Fruit fly (Drosophila melanogaster) whole organism, embryonic: ENCODE data around the gene CG15643.

Source experiments
- Abd-B ChIP-seq: fragments of 200-800 bp; sonication (Bioruptor generic); optimal IDR thresholded peaks from 2 replicates; lab custom pipeline; 2018; ENCODE audit warnings: missing biosample characterization, mild to moderate bottlenecking, missing genetic modification characterization, moderate library complexity
- Aef1 ChIP-seq: fragments of 200-800 bp; sonication (Bioruptor generic); IDR thresholded peaks from 3 replicates; pipeline ENCODE4 v1.3.6; 2022; ENCODE audit warnings: missing biosample characterization, missing genetic modification characterization
- Awh ChIP-seq: fragments of 200-800 bp; sonication (Bioruptor generic); IDR thresholded peaks from 2 replicates; pipeline ENCODE4, ENCODE4 v1.3.6; 2022; ENCODE audit warnings: missing biosample characterization, missing genetic modification characterization
- C15 ChIP-seq: fragments of 200-800 bp; sonication (Bioruptor generic); IDR thresholded peaks from 3 replicates; pipeline ENCODE4 v1.3.6; 2022; ENCODE audit warnings: missing biosample characterization, missing genetic modification characterization
- CG13123 ChIP-seq: fragments of 200-800 bp; sonication (Bioruptor generic); optimal IDR thresholded peaks from 2 replicates; lab custom pipeline; 2016; ENCODE audit warnings: missing biosample characterization, missing genetic modification characterization
- CG13296 ChIP-seq: fragments of 200-800 bp; sonication (Bioruptor generic); optimal IDR thresholded peaks from 3 replicates; lab custom pipeline; 2018; ENCODE audit warnings: missing biosample characterization, mild to moderate bottlenecking, missing genetic modification characterization
- CG14050 ChIP-seq: fragments of 200-800 bp; sonication (Bioruptor generic); IDR thresholded peaks from 3 replicates; pipeline ENCODE4 v1.3.6; 2022; ENCODE audit warnings: missing biosample characterization, missing genetic modification characterization
- CG14860 ChIP-seq: fragments of 200-800 bp; sonication (Bioruptor generic); IDR thresholded peaks from 3 replicates; pipeline ENCODE4 v1.3.6; 2022; ENCODE audit warnings: missing biosample characterization, missing genetic modification characterization; ENCODE audit not compliant: partially characterized antibody
- CG17612 ChIP-seq: fragments of 200-800 bp; sonication (Bioruptor generic); IDR thresholded peaks from 2 replicates; pipeline ENCODE4 v1.3.6; 2022; ENCODE audit warnings: missing biosample characterization, missing genetic modification characterization
- CG18262 ChIP-seq: fragments of 200-800 bp; optimal IDR thresholded peaks from 3 replicates; lab custom pipeline; 2019; ENCODE audit warnings: missing biosample characterization, mild to moderate bottlenecking, missing genetic modification characterization, moderate library complexity
- CG2120 ChIP-seq: fragments of 200-800 bp; sonication (Bioruptor generic); optimal IDR thresholded peaks from 3 replicates; lab custom pipeline; 2016; ENCODE audit warnings: missing biosample characterization, missing genetic modification characterization
- CG3407 ChIP-seq: fragments of 200-800 bp; sonication (Bioruptor generic); optimal IDR thresholded peaks from 2 replicates; lab custom pipeline; 2018; ENCODE audit warnings: missing biosample characterization, mild to moderate bottlenecking, missing genetic modification characterization
- CG34224 ChIP-seq: fragments of 200-800 bp; sonication (Bioruptor generic); IDR thresholded peaks from 3 replicates; pipeline ENCODE4 v1.3.6; 2022; ENCODE audit warnings: missing biosample characterization, missing genetic modification characterization; ENCODE audit not compliant: partially characterized antibody
- CG4404 ChIP-seq: fragments of 200-800 bp; sonication (Bioruptor generic); IDR thresholded peaks from 2 replicates; pipeline ENCODE4 v1.3.6; 2022; ENCODE audit warnings: missing biosample characterization, missing genetic modification characterization
- CG4707 ChIP-seq: fragments of 200-800 bp; sonication (Bioruptor generic); optimal IDR thresholded peaks from 2 replicates; lab custom pipeline; 2018; ENCODE audit warnings: missing biosample characterization, mild to moderate bottlenecking, missing genetic modification characterization, moderate library complexity
- CG5953 ChIP-seq: fragments of 200-800 bp; sonication (Bioruptor generic); IDR thresholded peaks from 2 replicates; pipeline ENCODE4 v1.3.6; 2022; ENCODE audit warnings: missing biosample characterization, missing genetic modification characterization
- CG6654 ChIP-seq: fragments of 200-800 bp; sonication (Bioruptor generic); optimal IDR thresholded peaks from 2 replicates; lab custom pipeline; 2017; ENCODE audit warnings: missing biosample characterization, mild to moderate bottlenecking, missing genetic modification characterization
- Camta ChIP-seq: fragments of 200-800 bp; sonication (Bioruptor generic); optimal IDR thresholded peaks from 2 replicates; lab custom pipeline; 2016; ENCODE audit warnings: missing biosample characterization, missing genetic modification characterization
- CkIIα-i1 ChIP-seq: fragments of 200-800 bp; sonication (Bioruptor generic); IDR thresholded peaks from 2 replicates; pipeline ENCODE4 v1.3.6; 2022; ENCODE audit warnings: missing biosample characterization, missing genetic modification characterization
- Dfd ChIP-seq, 2 experiments: fragments of >200 bp; optimal IDR thresholded peaks; 2 replicates each; lab custom pipeline; 2017; ENCODE audit warnings: missing biosample characterization in 2 of 2, missing genetic modification characterization in 2 of 2
- Eip74EF ChIP-seq, 2 experiments: fragments of 200-800 bp in 1 of 2; fragments of >200 bp in 1 of 2; sonication (Bioruptor generic) in 1 of 2; optimal IDR thresholded peaks; 2 replicates each; lab custom pipeline; 2017 to 2019; ENCODE audit warnings: missing biosample characterization in 2 of 2, missing genetic modification characterization in 2 of 2, mild to moderate bottlenecking in 1 of 2, moderate library complexity in 1 of 2
- Fer2 ChIP-seq: fragments of 200-800 bp; sonication (Bioruptor generic); optimal IDR thresholded peaks from 2 replicates; lab custom pipeline; 2018; ENCODE audit warnings: missing biosample characterization, mild to moderate bottlenecking, missing genetic modification characterization, moderate library complexity
- HmgZ ChIP-seq: fragments of 200-800 bp; sonication (Bioruptor generic); optimal IDR thresholded peaks from 2 replicates; lab custom pipeline; 2018; ENCODE audit warnings: missing biosample characterization, mild to moderate bottlenecking, missing genetic modification characterization
- Hmx ChIP-seq: fragments of 200-800 bp; sonication (Bioruptor generic); optimal IDR thresholded peaks from 2 replicates; lab custom pipeline; 2016; ENCODE audit warnings: missing biosample characterization, missing genetic modification characterization
- Hr3 ChIP-seq: fragments of 200-800 bp; sonication (Bioruptor generic); optimal IDR thresholded peaks from 3 replicates; lab custom pipeline; 2016; ENCODE audit warnings: missing biosample characterization, missing genetic modification characterization
- MBD-R2 ChIP-seq: fragments of 200-800 bp; sonication (Bioruptor generic); IDR thresholded peaks from 2 replicates; pipeline ENCODE4 v1.3.6; 2022; ENCODE audit warnings: missing biosample characterization, missing genetic modification characterization
- Mad ChIP-seq: fragments of 200-800 bp; sonication (Bioruptor generic); optimal IDR thresholded peaks from 2 replicates; lab custom pipeline; 2016; ENCODE audit warnings: missing biosample characterization, missing genetic modification characterization
- Myb ChIP-seq: fragments of 200-800 bp; sonication (Bioruptor generic); optimal IDR thresholded peaks from 2 replicates; lab custom pipeline; 2016; ENCODE audit warnings: missing biosample characterization, missing genetic modification characterization
- Nf-YB ChIP-seq: fragments of 200-800 bp; sonication (Bioruptor generic); optimal IDR thresholded peaks from 3 replicates; lab custom pipeline; 2019; ENCODE audit warnings: missing biosample characterization, mild to moderate bottlenecking, missing genetic modification characterization, moderate library complexity
- Pdp1 ChIP-seq, 2 experiments: fragments of 200-800 bp; sonication (Bioruptor generic); optimal IDR thresholded peaks; 3 replicates each; lab custom pipeline; 2016; ENCODE audit warnings: missing biosample characterization in 2 of 2, missing genetic modification characterization in 2 of 2, mild to moderate bottlenecking in 1 of 2, moderate library complexity in 1 of 2
- Rx ChIP-seq: fragments of 200-800 bp; sonication (Bioruptor generic); IDR thresholded peaks from 2 replicates; pipeline ENCODE4 v1.3.6; 2022; ENCODE audit warnings: missing biosample characterization, missing genetic modification characterization
- Scr ChIP-seq: fragments of 200-800 bp; sonication (Bioruptor generic); IDR thresholded peaks from 2 replicates; pipeline ENCODE4 v1.3.6; 2022; ENCODE audit warnings: missing biosample characterization, missing genetic modification characterization; ENCODE audit not compliant: partially characterized antibody
- Sin3A ChIP-seq: fragments of >200 bp; optimal IDR thresholded peaks from 2 replicates; lab custom pipeline; 2018
- Ssrp ChIP-seq: fragments of 200-800 bp; sonication (Bioruptor generic); optimal IDR thresholded peaks from 2 replicates; lab custom pipeline; 2018; ENCODE audit warnings: missing biosample characterization, mild to moderate bottlenecking, missing genetic modification characterization, moderate library complexity
- Xbp1 ChIP-seq: fragments of 200-800 bp; sonication (Bioruptor generic); optimal IDR thresholded peaks from 3 replicates; lab custom pipeline; 2016; ENCODE audit warnings: missing biosample characterization, mild to moderate bottlenecking, missing genetic modification characterization
- ab ChIP-seq: fragments of 200-800 bp; sonication (Bioruptor generic); optimal IDR thresholded peaks from 2 replicates; lab custom pipeline; 2016; ENCODE audit warnings: missing biosample characterization, missing genetic modification characterization
- bbx ChIP-seq: fragments of 200-800 bp; sonication (Bioruptor generic); IDR thresholded peaks from 2 replicates; pipeline ENCODE4 v1.3.6; 2022; ENCODE audit warnings: missing biosample characterization, missing genetic modification characterization; ENCODE audit not compliant: partially characterized antibody
- chinmo ChIP-seq: fragments of 200-800 bp; sonication (Bioruptor generic); IDR thresholded peaks from 4 replicates; pipeline ENCODE4 v1.3.6; 2022; ENCODE audit warnings: missing biosample characterization, missing genetic modification characterization; ENCODE audit not compliant: partially characterized antibody
- dmrt11E ChIP-seq: fragments of 200-800 bp; sonication (Bioruptor generic); optimal IDR thresholded peaks from 3 replicates; lab custom pipeline; 2018; ENCODE audit warnings: missing biosample characterization, mild to moderate bottlenecking, missing genetic modification characterization, moderate library complexity
- ems ChIP-seq: fragments of 200-800 bp; sonication (Bioruptor generic); optimal IDR thresholded peaks from 3 replicates; lab custom pipeline; 2016; ENCODE audit warnings: missing biosample characterization, missing genetic modification characterization
- fru ChIP-seq: fragments of >200 bp; optimal IDR thresholded peaks from 2 replicates; lab custom pipeline; 2017
- fu2 ChIP-seq: fragments of 200-800 bp; sonication (Bioruptor generic); optimal IDR thresholded peaks from 2 replicates; lab custom pipeline; 2016; ENCODE audit warnings: missing biosample characterization, missing genetic modification characterization
- gro ChIP-seq: fragments of 200-800 bp; sonication (Bioruptor generic); optimal IDR thresholded peaks from 2 replicates; lab custom pipeline; 2016; ENCODE audit warnings: missing biosample characterization, missing genetic modification characterization
- ken ChIP-seq: fragments of 200-800 bp; sonication (Bioruptor generic); IDR thresholded peaks from 3 replicates; pipeline ENCODE4 v1.3.6; 2022; ENCODE audit warnings: missing biosample characterization, missing genetic modification characterization
- pros ChIP-seq: fragments of 200-800 bp; sonication (Bioruptor generic); optimal IDR thresholded peaks from 3 replicates; lab custom pipeline; 2019; ENCODE audit warnings: missing biosample characterization, mild to moderate bottlenecking, missing genetic modification characterization, moderate library complexity
- scrt ChIP-seq: fragments of 200-800 bp; sonication (Bioruptor generic); optimal IDR thresholded peaks from 2 replicates; lab custom pipeline; 2018; ENCODE audit warnings: missing biosample characterization, mild to moderate bottlenecking, missing genetic modification characterization, moderate library complexity
- stwl ChIP-seq: fragments of 200-800 bp; sonication (Bioruptor generic); optimal IDR thresholded peaks from 3 replicates; lab custom pipeline; 2018; ENCODE audit warnings: missing biosample characterization, mild to moderate bottlenecking, missing genetic modification characterization, moderate library complexity
- tgo ChIP-seq: fragments of 200-800 bp; sonication (Bioruptor generic); IDR thresholded peaks from 3 replicates; pipeline ENCODE4 v1.3.6; 2022; ENCODE audit warnings: missing biosample characterization, missing genetic modification characterization
- tio ChIP-seq: fragments of 200-800 bp; sonication (Bioruptor generic); optimal IDR thresholded peaks from 2 replicates; lab custom pipeline; 2017; ENCODE audit warnings: missing biosample characterization, missing genetic modification characterization, inconsistent platforms
- tna ChIP-seq: fragments of 200-800 bp; sonication (Bioruptor generic); IDR thresholded peaks from 2 replicates; pipeline ENCODE4 v1.3.6; 2022; ENCODE audit warnings: missing biosample characterization, missing genetic modification characterization; ENCODE audit not compliant: partially characterized antibody
- ttk ChIP-seq: fragments of 200-800 bp; sonication (Bioruptor generic); IDR thresholded peaks from 2 replicates; pipeline ENCODE4 v2.1.2; 2022; ENCODE audit warnings: missing biosample characterization, missing genetic modification characterization
- tup ChIP-seq: fragments of 200-800 bp; sonication (Bioruptor generic); optimal IDR thresholded peaks from 2 replicates; lab custom pipeline; 2016; ENCODE audit warnings: missing biosample characterization, mild to moderate bottlenecking, missing genetic modification characterization, moderate library complexity

The CG15643 gene

DNA sequence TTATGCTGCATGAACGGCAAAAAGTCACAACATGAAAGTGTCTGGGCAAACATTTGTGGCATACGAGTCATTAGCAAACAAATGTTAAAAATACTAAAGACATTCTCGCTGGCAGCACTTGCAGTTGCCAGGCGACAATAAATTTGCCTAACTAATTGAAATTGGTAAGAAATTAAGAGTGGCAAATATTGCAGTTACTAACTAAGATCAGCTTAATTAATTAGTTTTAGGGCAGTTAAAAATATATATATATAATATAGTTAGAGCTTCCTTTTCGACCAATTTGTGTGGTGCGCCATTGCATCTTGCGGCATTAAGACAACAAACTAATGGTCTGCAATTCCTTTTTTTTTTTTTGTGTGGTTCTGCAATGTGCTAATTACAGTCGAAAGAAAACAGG is 46.0 kb upstream of the CG15643 start (continued):
- no peak for TF ChIP-seq ems (GFP tag; lab: Kevin White, UChicago)
- 0 out of 2 replicates have a peak, but pooled peaks have one; percentile 22 for TF ChIP-seq Rx (GFP tag; lab: Robert Waterston, UW)
- TF ChIP-seq CG4404 (GFP tag; lab: Robert Waterston, UW) = 0 out of 2 replicates have a peak, but pooled peaks have one; percentile 16
- TF ChIP-seq Nf-YB = no peak
- TF ChIP-seq Eip74EF (GFP tag; optimal IDR thresholded peaks at IDR 0.05; lab: Kevin White, UChicago) = no peak
- TF ChIP-seq CG3407 (GFP tag; lab: Kevin White, UChicago) = no peak
- no peak for TF ChIP-seq CG14860 (GFP tag; lab: Robert Waterston, UW)
- no peak for TF ChIP-seq Dfd (GFP tag; optimal IDR thresholded peaks at IDR 0.05; lab: Kevin White, UChicago)
- TF ChIP-seq CG2120 (GFP tag; lab: Kevin White, UChicago) = no peak
- no peak for TF ChIP-seq Hmx (GFP tag; lab: Kevin White, UChicago)
- TF ChIP-seq HmgZ (tag; lab: Kevin White, UChicago) = no peak
- TF ChIP-seq fu2 = no peak
- TF ChIP-seq CkIIα-i1 (GFP tag; lab: Robert Waterston, UW) = no peak
- no peak for TF ChIP-seq CG14050 (GFP tag; lab: Robert Waterston, UW)
- no peak for TF ChIP-seq CG13296 (GFP tag; lab: Kevin White, UChicago)
- TF ChIP-seq Aef1 = no peak
- TF ChIP-seq CG34224 (GFP tag; lab: Robert Waterston, UW) = no peak
- no peak for TF ChIP-seq CG4707 (GFP tag; lab: Kevin White, UChicago)
- TF ChIP-seq Hr3 (GFP tag; lab: Kevin White, UChicago) = peak; percentile 16
- TF ChIP-seq Camta (GFP tag; lab: Kevin White, UChicago) = no peak
- TF ChIP-seq ab (GFP tag; lab: Kevin White, UChicago) = no peak
- TF ChIP-seq stwl = no peak
- TF ChIP-seq Abd-B (GFP tag; lab: Kevin White, UChicago) = no peak
- no peak; the same call in 1 of the 2 replicates for TF ChIP-seq MBD-R2 (GFP tag; lab: Robert Waterston, UW)
- TF ChIP-seq CG18262 (tag; lab: Kevin White, UChicago) = peak; percentile 65
- TF ChIP-seq dmrt11E (tag; lab: Kevin White, UChicago) = peak; percentile 49
- TF ChIP-seq gro (GFP tag; lab: Kevin White, UChicago) = no peak
- TF ChIP-seq fru (lab: Kevin White, UChicago) = no peak
- TF ChIP-seq Mad (GFP tag; lab: Kevin White, UChicago) = no peak
- no peak for TF ChIP-seq tna (GFP tag; lab: Robert Waterston, UW)
- TF ChIP-seq CG13123 (GFP tag; lab: Kevin White, UChicago) = no peak
- TF ChIP-seq CG5953 (GFP tag; lab: Robert Waterston, UW) = no peak
- no peak for TF ChIP-seq Pdp1 (GFP tag; optimal IDR thresholded peaks at IDR 0.05; lab: Kevin White, UChicago)
- TF ChIP-seq CG6654 (GFP tag; lab: Kevin White, UChicago) = no peak
- no peak for TF ChIP-seq tup (GFP tag; lab: Kevin White, UChicago)
- no peak for TF ChIP-seq chinmo (GFP tag; lab: Robert Waterston, UW)
- TF ChIP-seq Sin3A (lab: Kevin White, UChicago) = no peak
- peak; percentile 55; the same call in 1 of the 2 replicates for TF ChIP-seq ttk (GFP tag; lab: Robert Waterston, UW)
- TF ChIP-seq tio = no peak
- TF ChIP-seq Scr (GFP tag; lab: Robert Waterston, UW) = no peak
- TF ChIP-seq pros (GFP tag; lab: Kevin White, UChicago) = no peak
- TF ChIP-seq Myb (GFP tag; lab: Kevin White, UChicago) = no peak
- TF ChIP-seq C15 = no peak
- peak; percentile 47; the same call in 1 of the 2 replicates for TF ChIP-seq Awh (GFP tag; lab: Robert Waterston, UW)
- TF ChIP-seq bbx (GFP tag; lab: Robert Waterston, UW) = no peak
- no peak for TF ChIP-seq CG17612 (GFP tag; lab: Robert Waterston, UW)
- TF ChIP-seq scrt (GFP tag; lab: Kevin White, UChicago) = no peak
- peak; percentile 1 for TF ChIP-seq Xbp1
- TF ChIP-seq Fer2 = no peak
- TF ChIP-seq ken (GFP tag; lab: Robert Waterston, UW) = peak; percentile 54; the same call in 1 of the 3 replicates
- peak; percentile 45 for TF ChIP-seq Ssrp (tag; lab: Kevin White, UChicago)
- peak; percentile 41; the same call in 1 of the 3 replicates for TF ChIP-seq tgo (GFP tag; lab: Robert Waterston, UW)
